Fruit fly (Drosophila melanogaster) whole organism: Measurements from ENCODE around the gene Glg1.
A peak's percentile ranks its signal among the peaks of the same experiment; 100 is the strongest.

ENCODE experiments used
- CG8478 ChIP-seq: fragments of >200 bp; optimal IDR thresholded peaks from 2 replicates; lab custom pipeline; 2018; ENCODE audit warnings: inconsistent platforms
- Dll ChIP-seq: fragments of >200 bp; optimal IDR thresholded peaks from 2 replicates; lab custom pipeline; 2017
- EcR ChIP-seq, 2 experiments: fragments of >200 bp; optimal IDR thresholded peaks; 2 replicates each; lab custom pipeline; 2017; ENCODE audit warnings: missing biosample characterization in 2 of 2, missing genetic modification characterization in 2 of 2, missing genetic modification reagents in 2 of 2
- pan ChIP-seq: fragments of >200 bp; optimal IDR thresholded peaks from 2 replicates; lab custom pipeline; 2017
- psq ChIP-seq: fragments of >200 bp; optimal IDR thresholded peaks from 2 replicates; lab custom pipeline; 2017
- usp ChIP-seq: fragments of >200 bp; optimal IDR thresholded peaks from 2 replicates; lab custom pipeline; 2017; ENCODE audit warnings: missing biosample characterization, missing genetic modification characterization, mixed read lengths

The Glg1 gene

dm6 chr3L:21523059-21523836, 15.9 kb upstream of the Glg1 start, which contains the start of gene CG7611:
CG7611 (plus strand) TSS chr3L:21523186.
- no peak for TF ChIP-seq Dll (lab: Kevin White, UChicago)
- no peak for TF ChIP-seq EcR (GFP tag; optimal IDR thresholded peaks at IDR 0.05; lab: Kevin White, UChicago)
- no peak for TF ChIP-seq usp (GFP tag; lab: Kevin White, UChicago)
- TF ChIP-seq CG8478 (lab: Kevin White, UChicago): no peak
- TF ChIP-seq psq (lab: Kevin White, UChicago): no peak
- no peak for TF ChIP-seq pan (lab: Kevin White, UChicago)

- TF ChIP-seq Dll (lab: Kevin White, UChicago): no peak
- no peak for TF ChIP-seq CG8478 (lab: Kevin White, UChicago)
- no peak for TF ChIP-seq usp (GFP tag; lab: Kevin White, UChicago)
- TF ChIP-seq psq (lab: Kevin White, UChicago): no peak
- TF ChIP-seq pan (lab: Kevin White, UChicago): no peak
- TF ChIP-seq EcR (GFP tag; optimal IDR thresholded peaks at IDR 0.05; lab: Kevin White, UChicago): no peak
Observed at dm6 chr3L:21518345-21518744, 11.0 kb upstream of the Glg1 start.

DNA sequence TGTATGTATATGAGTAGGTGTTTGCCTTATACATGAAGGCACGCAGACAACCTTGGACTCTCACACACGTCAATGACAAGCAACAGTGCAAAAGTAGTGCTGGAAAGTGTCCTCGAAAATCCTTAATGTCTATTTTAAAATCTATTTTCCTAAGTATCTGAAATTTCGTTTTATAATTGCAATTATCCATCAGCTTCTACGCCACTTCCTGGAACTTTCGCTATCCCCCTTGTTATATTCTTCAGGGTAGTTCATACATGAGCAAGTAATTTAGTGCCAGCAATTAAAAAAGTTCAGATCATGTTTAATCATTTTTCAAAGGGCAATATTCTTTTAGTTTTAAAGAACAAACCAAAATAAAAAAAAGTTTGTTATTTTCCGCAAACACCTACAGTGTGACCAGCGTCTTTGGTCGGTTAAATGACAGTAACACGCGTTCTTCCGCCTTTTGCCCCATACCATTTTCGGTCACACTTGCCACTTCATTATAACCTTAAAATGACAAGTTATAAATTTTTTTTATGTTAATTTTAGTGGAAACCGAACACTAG, 9.5 kb upstream of the Glg1 start:
- TF ChIP-seq pan (lab: Kevin White, UChicago) (no peak), psq (lab: Kevin White, UChicago) (no peak), usp (GFP tag; lab: Kevin White, UChicago) (no peak), EcR (GFP tag; optimal IDR thresholded peaks at IDR 0.05; lab: Kevin White, UChicago) (no peak), CG8478 (lab: Kevin White, UChicago) (no peak), Dll (lab: Kevin White, UChicago) (no peak)

DNA sequence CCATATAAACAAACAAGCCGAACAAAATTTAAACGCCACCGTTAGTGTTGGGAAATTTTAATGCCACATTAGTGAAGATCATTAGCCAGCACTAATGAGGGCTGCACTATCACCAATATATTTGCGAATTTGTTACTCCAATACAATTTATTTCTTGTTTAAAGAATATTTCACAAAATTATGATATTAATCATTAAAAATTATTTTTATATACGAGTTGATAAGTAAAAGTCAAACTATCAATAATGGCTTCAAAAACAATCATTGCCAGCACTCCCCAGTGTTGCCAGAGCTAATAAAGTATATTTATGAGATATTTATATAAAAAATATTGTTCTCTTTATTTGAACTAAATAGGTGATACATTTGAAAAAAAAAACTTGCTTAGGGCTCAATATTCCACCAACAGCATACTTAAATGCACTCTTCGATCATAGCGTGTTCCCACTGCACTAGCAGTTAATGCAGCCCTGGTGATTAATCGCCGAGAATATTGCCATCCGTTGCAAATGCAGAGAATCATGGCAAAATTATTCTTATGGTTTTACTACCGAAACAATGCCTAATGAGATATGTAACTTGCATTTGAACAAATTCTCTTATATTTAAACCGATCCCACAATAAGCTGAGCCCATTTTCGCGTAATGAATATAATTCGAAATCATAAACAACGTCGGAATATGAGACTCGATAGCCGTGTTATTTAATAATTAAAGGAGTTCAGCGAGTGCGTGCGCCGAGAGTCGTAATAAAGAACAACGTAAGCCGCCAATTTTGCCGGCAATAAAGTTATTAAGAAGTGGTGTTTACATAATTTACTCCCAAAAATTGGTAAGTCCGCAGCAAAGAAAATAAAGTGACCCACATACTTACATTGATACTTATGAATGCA, 8.7 kb upstream of the Glg1 start, which contains the start of the genes SAK and Cdk12:
Gene SAK, minus strand, starts transcription at position 65 of the 893 bp plus-strand sequence.
Gene Cdk12, plus strand, starts transcription at position 484 of the 893 bp plus-strand sequence.
- TF ChIP-seq Dll (lab: Kevin White, UChicago) (no peak), pan (lab: Kevin White, UChicago) (no peak), EcR (GFP tag; optimal IDR thresholded peaks at IDR 0.05; lab: Kevin White, UChicago) (no peak), usp (GFP tag; lab: Kevin White, UChicago) (no peak), CG8478 (lab: Kevin White, UChicago) (no peak), psq (lab: Kevin White, UChicago) (no peak)

DNA sequence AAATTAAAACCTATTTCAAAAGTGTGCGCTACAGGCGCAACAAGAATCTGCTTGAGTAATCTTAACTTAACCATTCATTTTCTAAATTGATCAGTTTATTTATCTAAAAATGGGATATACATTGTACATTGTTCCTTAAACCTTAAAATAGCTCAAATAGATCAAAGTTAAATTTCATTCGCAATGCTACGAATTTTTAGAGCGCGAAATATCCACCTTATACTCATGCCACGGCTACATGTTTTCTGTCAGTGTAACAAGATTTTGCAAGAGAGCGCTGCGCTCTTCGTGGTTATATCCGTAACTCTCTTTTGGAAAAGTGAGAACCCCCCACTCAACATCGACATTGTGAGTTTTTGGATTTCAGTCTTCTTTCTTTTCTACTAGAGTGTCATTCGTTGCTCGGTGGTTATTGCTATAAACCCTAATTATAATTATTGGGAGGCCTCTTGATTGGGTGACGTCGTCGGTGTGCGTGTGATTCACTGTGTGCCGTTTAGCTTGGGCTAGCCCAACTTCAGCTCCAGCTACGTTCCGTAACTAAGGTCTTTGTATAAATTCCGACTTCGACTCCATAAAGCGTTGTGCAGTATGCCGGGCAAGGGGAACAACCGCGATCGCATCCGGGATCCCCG, 2.3 kb upstream of the Glg1 start:
- TF ChIP-seq Dll (lab: Kevin White, UChicago) (no peak), CG8478 (lab: Kevin White, UChicago) (no peak), EcR (GFP tag; optimal IDR thresholded peaks at IDR 0.05; lab: Kevin White, UChicago) (no peak), pan (lab: Kevin White, UChicago) (no peak), psq (lab: Kevin White, UChicago) (no peak), usp (GFP tag; lab: Kevin White, UChicago) (no peak)

DNA sequence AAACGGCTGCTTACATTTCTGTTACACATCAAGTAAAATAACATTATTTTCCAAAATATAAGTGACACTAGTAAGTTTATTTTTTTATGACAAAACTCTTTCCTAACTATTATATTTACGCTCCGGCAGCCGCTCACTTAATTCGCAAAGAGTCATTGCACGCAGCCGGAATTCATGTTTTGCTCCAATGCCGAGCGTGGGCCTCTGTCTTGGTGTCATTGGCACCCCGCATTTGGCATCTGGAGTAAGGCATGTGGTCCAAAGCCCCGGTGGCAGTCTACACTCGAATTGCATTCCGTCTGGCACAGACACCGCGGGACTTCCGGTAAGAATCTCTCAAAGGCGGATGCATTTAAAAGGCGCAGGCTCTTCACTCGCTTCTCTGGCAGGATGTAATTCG, 1.3 kb upstream of the Glg1 start:
- TF ChIP-seq EcR (GFP tag; optimal IDR thresholded peaks at IDR 0.05; lab: Kevin White, UChicago) (peak in 1 of 2 experiments; percentile 57), usp (GFP tag; lab: Kevin White, UChicago) (no peak)

DNA sequence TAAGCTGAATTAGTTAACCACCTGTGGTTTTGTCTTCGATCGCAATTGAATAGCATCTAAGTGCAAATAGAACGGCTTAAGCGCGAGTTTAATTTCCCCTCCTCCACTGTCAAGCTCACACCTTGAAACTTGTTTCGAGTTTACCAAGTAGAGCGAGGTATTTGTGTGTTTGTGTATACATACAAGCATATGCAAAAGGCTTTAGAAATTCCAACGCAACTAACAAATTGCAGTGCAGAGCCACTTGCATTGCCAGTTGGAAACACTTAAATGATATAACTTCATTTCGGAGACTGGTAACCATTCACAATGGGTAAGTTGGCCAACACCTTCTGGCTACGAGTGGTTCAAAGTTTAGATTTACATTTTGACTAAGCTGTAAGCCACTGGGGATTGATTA, 617 bp upstream of the Glg1 start:
- peak; percentile 7 for TF ChIP-seq pan (lab: Kevin White, UChicago)
- no peak for TF ChIP-seq usp (GFP tag; lab: Kevin White, UChicago)

dm6 chr3L:21501928-21502327, 5.4 kb downstream of the Glg1 start:
- no peak for TF ChIP-seq EcR (GFP tag; optimal IDR thresholded peaks at IDR 0.05; lab: Kevin White, UChicago)
- no peak for TF ChIP-seq CG8478 (lab: Kevin White, UChicago)

DNA sequence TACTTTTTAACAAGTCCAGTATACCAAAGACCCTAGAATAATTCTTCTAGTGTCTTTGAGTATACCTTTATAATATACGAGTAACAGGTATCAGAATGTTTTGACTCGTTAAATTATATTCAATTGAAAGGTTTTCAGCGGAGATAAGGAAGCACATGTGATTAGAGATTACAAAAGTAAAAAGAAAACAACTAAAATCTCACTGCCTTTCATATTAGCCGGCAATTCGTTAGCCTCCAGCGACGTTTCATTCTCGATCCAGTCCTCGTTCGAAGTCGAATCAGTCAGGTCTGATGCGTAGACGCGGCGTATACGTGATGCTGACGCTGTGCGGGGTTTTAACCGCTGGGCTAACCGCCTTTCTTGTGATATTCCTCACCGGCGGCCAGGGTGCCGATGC, 6.2 kb downstream of the Glg1 start, which contains the start of gene Est-Q:
Gene Est-Q, plus strand, starts transcription at position 250 of the 400 bp plus-strand sequence.
- TF ChIP-seq pan (lab: Kevin White, UChicago) (no peak), Dll (lab: Kevin White, UChicago) (no peak), usp (GFP tag; lab: Kevin White, UChicago) (no peak), EcR (GFP tag; optimal IDR thresholded peaks at IDR 0.05; lab: Kevin White, UChicago) (no peak), CG8478 (lab: Kevin White, UChicago) (no peak), psq (lab: Kevin White, UChicago) (no peak)

DNA sequence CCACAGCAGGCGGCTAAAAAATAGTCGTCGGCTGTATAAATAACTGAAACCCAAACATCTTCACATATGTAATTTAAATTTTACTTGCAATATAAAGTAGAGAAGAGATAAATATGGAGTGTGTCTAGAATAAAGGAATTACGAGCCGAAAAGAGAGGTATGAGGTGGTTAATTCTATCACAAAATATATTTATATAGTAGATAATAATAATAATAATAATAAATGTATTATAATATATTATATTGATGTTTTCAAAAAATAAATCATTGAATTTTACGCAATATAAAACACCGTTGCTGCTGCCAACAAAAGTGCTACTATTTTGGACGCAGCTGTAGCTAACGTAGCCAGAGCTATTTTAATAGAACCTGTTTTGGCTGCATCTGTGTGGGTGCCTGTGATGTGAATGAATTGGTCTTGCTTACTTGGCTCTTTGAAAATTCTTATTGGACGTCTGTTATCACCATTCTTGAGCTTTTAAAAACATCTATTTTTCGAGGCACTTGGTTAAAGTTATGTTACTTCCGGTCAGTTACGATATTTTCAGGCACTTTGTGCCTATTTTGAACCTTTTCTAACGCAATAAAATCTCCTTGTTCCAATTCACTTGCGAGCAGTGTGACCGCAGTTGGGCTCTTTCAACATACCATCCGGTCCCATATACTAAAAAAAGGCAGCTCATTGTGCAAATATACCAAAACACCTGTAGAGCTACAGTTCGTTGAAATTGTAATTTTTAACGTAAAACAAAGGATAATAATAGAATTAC, 10.3 kb downstream of the Glg1 start, which contains the start of gene Hr78:
Gene Hr78, minus strand, starts transcription at position 630 of the 770 bp plus-strand sequence.
- TF ChIP-seq CG8478 (lab: Kevin White, UChicago): no peak
- TF ChIP-seq usp (GFP tag; lab: Kevin White, UChicago): no peak
- no peak for TF ChIP-seq pan (lab: Kevin White, UChicago)
- no peak for TF ChIP-seq EcR (GFP tag; optimal IDR thresholded peaks at IDR 0.05; lab: Kevin White, UChicago)
- no peak for TF ChIP-seq Dll (lab: Kevin White, UChicago)
- TF ChIP-seq psq (lab: Kevin White, UChicago): no peak
